Worm (Caenorhabditis elegans) whole organism, young adult: Measurements from ENCODE around the gene rab-28.

ENCODE experiments used
- C17E4.6 ChIP-seq: fragments of 200-800 bp; sonication (Bioruptor generic); IDR thresholded peaks from 2 replicates; pipeline ENCODE4 v1.3.6; 2022; ENCODE audit warnings: missing genetic modification reagents, missing genetic modification characterization, missing compliant biosample characterization
- F22D6.2 ChIP-seq: sonication (generic microtip); optimal IDR thresholded peaks from 2 replicates; lab custom pipeline; 2016; ENCODE audit warnings: mild to moderate bottlenecking, missing genetic modification characterization, missing compliant biosample characterization
- F37B4.10 ChIP-seq: fragments of 200-800 bp; sonication (Bioruptor generic); IDR thresholded peaks from 2 replicates; pipeline ENCODE4 v1.3.6; 2022; ENCODE audit warnings: missing genetic modification characterization, missing compliant biosample characterization
- F49E8.2 ChIP-seq: sonication (generic microtip); optimal IDR thresholded peaks from 3 replicates; lab custom pipeline; 2017; ENCODE audit warnings: missing genetic modification characterization, mild to moderate bottlenecking, missing compliant biosample characterization, antibody characterized with exemption, moderate library complexity; ENCODE audit not compliant: insufficient read depth
- Y53G8AR.9 ChIP-seq: fragments of 200-800 bp; sonication (Bioruptor generic); conservative IDR thresholded peaks from 2 replicates; pipeline ENCODE4 v1.3.6; 2022; ENCODE audit warnings: missing genetic modification reagents, missing genetic modification characterization, missing compliant biosample characterization
- ekl-4 ChIP-seq: fragments of 200-800 bp; sonication (Bioruptor generic); IDR thresholded peaks from 2 replicates; pipeline ENCODE4 v1.3.6; 2022; ENCODE audit warnings: missing genetic modification reagents, missing genetic modification characterization, missing compliant biosample characterization
- lag-1 ChIP-seq: fragments of 200-800 bp; sonication (Bioruptor generic); IDR thresholded peaks from 2 replicates; pipeline ENCODE4 v1.3.6; 2022; ENCODE audit warnings: missing genetic modification reagents, missing genetic modification characterization, missing compliant biosample characterization
- nfya-1 ChIP-seq: sonication (generic microtip); optimal IDR thresholded peaks from 2 replicates; lab custom pipeline; 2017; ENCODE audit warnings: antibody characterized with exemption, missing compliant biosample characterization, missing genetic modification characterization, borderline replicate concordance; ENCODE audit not compliant: insufficient read depth
- repo-1 ChIP-seq: sonication (generic microtip); optimal IDR thresholded peaks from 2 replicates; lab custom pipeline; 2017; ENCODE audit warnings: mild to moderate bottlenecking, missing genetic modification characterization, missing compliant biosample characterization
- rpc-1 ChIP-seq, 2 experiments: fragments of 150-350 bp in 1 of 2; sonication (generic microtip) in 1 of 2; optimal IDR thresholded peaks; 2 replicates each; lab custom pipeline; 2014 to 2018; ENCODE audit warnings: missing biosample characterization in 1 of 2, missing genetic modification characterization in 1 of 2, missing genetic modification reagents in 1 of 2, missing genotype in 1 of 2
- zim-3 ChIP-seq: sonication (generic microtip); optimal IDR thresholded peaks from 2 replicates; lab custom pipeline; 2017; ENCODE audit warnings: mild to moderate bottlenecking, missing genetic modification characterization, moderate library complexity, missing compliant biosample characterization

- no peak for TF ChIP-seq Y53G8AR.9 (GFP tag; lab: Robert Waterston, UW)
- TF ChIP-seq C17E4.6 (GFP tag; lab: Robert Waterston, UW): no peak
- TF ChIP-seq lag-1: no peak
- no peak for TF ChIP-seq rpc-1 (optimal IDR thresholded peaks at IDR 0.05; lab: Kevin White, UChicago)
- TF ChIP-seq rpc-1 (tag; optimal IDR thresholded peaks at IDR 0.05; lab: Kevin White, UChicago): no peak
- TF ChIP-seq F49E8.2 (tag; lab: Kevin White, UChicago): no peak
- no peak for TF ChIP-seq repo-1 (tag; lab: Kevin White, UChicago)
- no peak for TF ChIP-seq zim-3
- TF ChIP-seq ekl-4 (GFP tag; lab: Robert Waterston, UW): no peak
- no peak for TF ChIP-seq nfya-1 (tag; lab: Kevin White, UChicago)
- no peak for TF ChIP-seq F22D6.2 (tag; lab: Kevin White, UChicago)
- TF ChIP-seq F37B4.10 (GFP tag; lab: Robert Waterston, UW): no peak
Observed at ce11 chrIV:9210841-9211240, 33.0 kb downstream of the rab-28 start.
